Fruit fly (Drosophila melanogaster) whole organism, embryonic: ENCODE results near the gene CG33784.
A peak's percentile ranks its signal among the peaks of the same experiment; 100 is the strongest.

Source experiments
- Ada2b ChIP-seq: fragments of 200-800 bp; sonication (Bioruptor generic); IDR thresholded peaks from 2 replicates; pipeline ENCODE4 v1.3.6; 2022; ENCODE audit warnings: missing biosample characterization, missing genetic modification characterization
- BEAF-32 ChIP-seq: fragments of 200-800 bp; sonication (Bioruptor generic); optimal IDR thresholded peaks from 3 replicates; lab custom pipeline; 2017; ENCODE audit warnings: missing biosample characterization, missing genetic modification characterization, mild to moderate bottlenecking, moderate library complexity, missing genetic modification reagents
- CG10462 ChIP-seq: fragments of 200-800 bp; sonication (Bioruptor generic); optimal IDR thresholded peaks from 2 replicates; lab custom pipeline; 2016; ENCODE audit warnings: missing biosample characterization, missing genetic modification characterization
- CG11504 ChIP-seq: fragments of 200-800 bp; sonication (Bioruptor generic); optimal IDR thresholded peaks from 3 replicates; lab custom pipeline; 2019; ENCODE audit warnings: missing biosample characterization, mild to moderate bottlenecking, missing genetic modification characterization, moderate library complexity
- CG12659 ChIP-seq: fragments of 200-800 bp; sonication (Bioruptor generic); optimal IDR thresholded peaks from 3 replicates; lab custom pipeline; 2017; ENCODE audit warnings: mild to moderate bottlenecking, missing biosample characterization, missing genetic modification reagents, missing genetic modification characterization
- CG14667 ChIP-seq: fragments of 200-800 bp; sonication (Bioruptor generic); IDR thresholded peaks from 2 replicates; pipeline ENCODE4 v1.3.6; 2022; ENCODE audit warnings: missing biosample characterization, missing genetic modification characterization
- CG17328 ChIP-seq: fragments of 200-800 bp; sonication (Bioruptor generic); IDR thresholded peaks from 2 replicates; pipeline ENCODE4 v1.3.6; 2022; ENCODE audit warnings: missing biosample characterization, missing genetic modification characterization
- CG17912 ChIP-seq: fragments of 200-800 bp; sonication (Bioruptor generic); optimal IDR thresholded peaks from 2 replicates; lab custom pipeline; 2018; ENCODE audit warnings: missing biosample characterization, mild to moderate bottlenecking, missing genetic modification characterization
- CG2116 ChIP-seq: fragments of 200-800 bp; sonication (Bioruptor generic); optimal IDR thresholded peaks from 3 replicates; lab custom pipeline; 2018; ENCODE audit warnings: missing biosample characterization, mild to moderate bottlenecking, missing genetic modification characterization
- CG2712 ChIP-seq: fragments of 200-800 bp; optimal IDR thresholded peaks from 3 replicates; lab custom pipeline; 2019; ENCODE audit warnings: missing biosample characterization, mild to moderate bottlenecking, missing genetic modification characterization, moderate library complexity
- CG3281 ChIP-seq: fragments of 200-800 bp; sonication (Bioruptor generic); optimal IDR thresholded peaks from 3 replicates; lab custom pipeline; 2017; ENCODE audit warnings: missing biosample characterization, mild to moderate bottlenecking, missing genetic modification characterization
- CG6254 ChIP-seq: fragments of 200-800 bp; sonication (Bioruptor generic); optimal IDR thresholded peaks from 3 replicates; lab custom pipeline; 2017; ENCODE audit warnings: mild to moderate bottlenecking, missing biosample characterization, missing genetic modification reagents, missing genetic modification characterization
- CG6689 ChIP-seq: fragments of 200-800 bp; sonication (Bioruptor generic); IDR thresholded peaks from 2 replicates; pipeline ENCODE4 v1.3.6; 2022; ENCODE audit warnings: missing biosample characterization, missing genetic modification characterization
- CG6813 ChIP-seq: fragments of 200-800 bp; sonication (Bioruptor generic); optimal IDR thresholded peaks from 2 replicates; lab custom pipeline; 2017; ENCODE audit warnings: missing biosample characterization, missing genetic modification characterization, mild to moderate bottlenecking, moderate library complexity, missing genetic modification reagents
- CG7357 ChIP-seq: fragments of 200-800 bp; sonication (Bioruptor generic); IDR thresholded peaks from 3 replicates; pipeline ENCODE4 v1.3.6; 2022; ENCODE audit warnings: missing biosample characterization, missing genetic modification characterization
- CG7963 ChIP-seq: fragments of 200-800 bp; sonication (Bioruptor generic); IDR thresholded peaks from 3 replicates; pipeline ENCODE4 v1.3.6; 2022; ENCODE audit warnings: missing biosample characterization, missing genetic modification characterization; ENCODE audit not compliant: partially characterized antibody
- Dbx ChIP-seq: fragments of 200-800 bp; sonication (Bioruptor generic); IDR thresholded peaks from 3 replicates; pipeline ENCODE4 v1.3.6; 2022; ENCODE audit warnings: missing biosample characterization, missing genetic modification characterization
- Dek ChIP-seq: fragments of 200-800 bp; sonication (Bioruptor generic); optimal IDR thresholded peaks from 3 replicates; lab custom pipeline; 2019; ENCODE audit warnings: missing biosample characterization, mild to moderate bottlenecking, missing genetic modification characterization, moderate library complexity
- Dll ChIP-seq: fragments of 200-800 bp; sonication (Bioruptor generic); IDR thresholded peaks from 4 replicates; pipeline ENCODE4 v1.3.6; 2022; ENCODE audit warnings: missing biosample characterization, missing genetic modification characterization; ENCODE audit not compliant: partially characterized antibody
- Doc3 ChIP-seq: fragments of 200-800 bp; sonication (Bioruptor generic); IDR thresholded peaks from 3 replicates; pipeline ENCODE4 v1.3.6; 2022; ENCODE audit warnings: missing biosample characterization, missing genetic modification characterization; ENCODE audit not compliant: partially characterized antibody
- Dp ChIP-seq: fragments of 200-800 bp; sonication (Bioruptor generic); optimal IDR thresholded peaks from 2 replicates; lab custom pipeline; 2018; ENCODE audit warnings: missing biosample characterization, mild to moderate bottlenecking, missing genetic modification characterization, moderate library complexity
- Dref ChIP-seq: fragments of 200-800 bp; sonication (Bioruptor generic); IDR thresholded peaks from 2 replicates; pipeline ENCODE4 v1.3.6; 2022; ENCODE audit warnings: missing biosample characterization, missing genetic modification characterization
- E2f2 ChIP-seq: fragments of 200-800 bp; sonication (Bioruptor generic); IDR thresholded peaks from 2 replicates; pipeline ENCODE4 v1.3.6; 2022; ENCODE audit warnings: missing biosample characterization, missing genetic modification characterization
- Ets97D ChIP-seq: fragments of 200-800 bp; sonication (Bioruptor generic); optimal IDR thresholded peaks from 3 replicates; lab custom pipeline; 2016; ENCODE audit warnings: missing biosample characterization, missing genetic modification characterization
- HLH4C ChIP-seq: fragments of 200-800 bp; sonication (Bioruptor generic); IDR thresholded peaks from 3 replicates; pipeline ENCODE4 v1.3.6; 2022; ENCODE audit warnings: missing biosample characterization, missing genetic modification characterization; ENCODE audit not compliant: partially characterized antibody
- Hey ChIP-seq: fragments of 200-800 bp; sonication (Bioruptor generic); optimal IDR thresholded peaks from 3 replicates; lab custom pipeline; 2018; ENCODE audit warnings: missing biosample characterization, mild to moderate bottlenecking, missing genetic modification characterization
- HmgD ChIP-seq: fragments of 200-800 bp; sonication (Bioruptor generic); optimal IDR thresholded peaks from 3 replicates; lab custom pipeline; 2016; ENCODE audit warnings: missing biosample characterization, missing genetic modification characterization
- HmgZ ChIP-seq: fragments of 200-800 bp; sonication (Bioruptor generic); optimal IDR thresholded peaks from 2 replicates; lab custom pipeline; 2018; ENCODE audit warnings: missing biosample characterization, mild to moderate bottlenecking, missing genetic modification characterization
- Lhr ChIP-seq: fragments of 200-800 bp; sonication (Bioruptor generic); optimal IDR thresholded peaks from 3 replicates; lab custom pipeline; 2017; ENCODE audit warnings: mild to moderate bottlenecking, missing biosample characterization, missing genetic modification reagents, missing genetic modification characterization
- Med ChIP-seq: fragments of 200-800 bp; sonication (Bioruptor generic); peaks from one replicate; lab custom pipeline; 2016; ENCODE audit warnings: missing biosample characterization, missing genetic modification characterization, mild to moderate bottlenecking, inconsistent platforms, moderate library complexity
- Myb ChIP-seq: fragments of 200-800 bp; sonication (Bioruptor generic); optimal IDR thresholded peaks from 2 replicates; lab custom pipeline; 2016; ENCODE audit warnings: missing biosample characterization, missing genetic modification characterization
- NFAT ChIP-seq: fragments of 200-800 bp; sonication (Bioruptor generic); IDR thresholded peaks from 2 replicates; pipeline ENCODE4 v1.3.6; 2022; ENCODE audit warnings: missing biosample characterization, missing genetic modification characterization
- Scr ChIP-seq: fragments of 200-800 bp; sonication (Bioruptor generic); IDR thresholded peaks from 2 replicates; pipeline ENCODE4 v1.3.6; 2022; ENCODE audit warnings: missing biosample characterization, missing genetic modification characterization; ENCODE audit not compliant: partially characterized antibody
- Sox100B ChIP-seq: fragments of 200-800 bp; sonication (Bioruptor generic); optimal IDR thresholded peaks from 3 replicates; lab custom pipeline; 2018; ENCODE audit warnings: missing biosample characterization, mild to moderate bottlenecking, missing genetic modification characterization
- Sry-δ ChIP-seq: fragments of 200-800 bp; sonication (Bioruptor generic); optimal IDR thresholded peaks from 2 replicates; lab custom pipeline; 2016; ENCODE audit warnings: missing biosample characterization, missing genetic modification characterization
- ac ChIP-seq: fragments of 200-800 bp; sonication (Bioruptor generic); optimal IDR thresholded peaks from 3 replicates; lab custom pipeline; 2017; ENCODE audit warnings: missing biosample characterization, mild to moderate bottlenecking, missing genetic modification characterization
- amos ChIP-seq: fragments of 200-800 bp; sonication (Bioruptor generic); IDR thresholded peaks from 2 replicates; pipeline ENCODE4 v1.3.6; 2022; ENCODE audit warnings: missing biosample characterization, missing genetic modification characterization; ENCODE audit not compliant: partially characterized antibody
- az2 ChIP-seq: fragments of 200-800 bp; sonication (Bioruptor generic); optimal IDR thresholded peaks from 3 replicates; lab custom pipeline; 2016; ENCODE audit warnings: missing biosample characterization, missing genetic modification characterization
- caup ChIP-seq: fragments of 200-800 bp; sonication (Bioruptor generic); optimal IDR thresholded peaks from 3 replicates; lab custom pipeline; 2017; ENCODE audit warnings: missing biosample characterization, mild to moderate bottlenecking, missing genetic modification characterization, moderate library complexity; ENCODE audit not compliant: severe bottlenecking
- dmrt99B ChIP-seq: fragments of 200-800 bp; sonication (Bioruptor generic); optimal IDR thresholded peaks from 2 replicates; lab custom pipeline; 2018; ENCODE audit warnings: missing biosample characterization, mild to moderate bottlenecking, missing genetic modification characterization, moderate library complexity
- grn ChIP-seq: fragments of 200-800 bp; sonication (Bioruptor generic); optimal IDR thresholded peaks from 3 replicates; lab custom pipeline; 2017; ENCODE audit warnings: missing biosample characterization, missing genetic modification characterization
- nerfin-2 ChIP-seq: fragments of 200-800 bp; sonication (Bioruptor generic); IDR thresholded peaks from 2 replicates; pipeline ENCODE4 v1.3.6; 2022; ENCODE audit warnings: missing biosample characterization, missing genetic modification characterization; ENCODE audit not compliant: partially characterized antibody
- nmo ChIP-seq: fragments of 200-800 bp; sonication (Bioruptor generic); optimal IDR thresholded peaks from 2 replicates; lab custom pipeline; 2018; ENCODE audit warnings: missing biosample characterization, mild to moderate bottlenecking, missing genetic modification characterization, moderate library complexity
- phol ChIP-seq: fragments of 200-800 bp; sonication (Bioruptor generic); optimal IDR thresholded peaks from 3 replicates; lab custom pipeline; 2018; ENCODE audit warnings: missing biosample characterization, mild to moderate bottlenecking, missing genetic modification characterization, moderate library complexity
- ranshi ChIP-seq: fragments of 200-800 bp; sonication (Bioruptor generic); IDR thresholded peaks from 2 replicates; pipeline ENCODE4 v1.3.6; 2022; ENCODE audit warnings: missing biosample characterization, missing genetic modification characterization
- ro ChIP-seq: fragments of 200-800 bp; sonication (Bioruptor generic); IDR thresholded peaks from 2 replicates; pipeline ENCODE4 v1.3.6; 2022; ENCODE audit warnings: missing biosample characterization, missing genetic modification characterization
- stc ChIP-seq: fragments of 200-800 bp; sonication (Bioruptor generic); IDR thresholded peaks from 2 replicates; pipeline ENCODE4 v1.3.6; 2022; ENCODE audit warnings: missing biosample characterization, missing genetic modification characterization
- zfh1 ChIP-seq: fragments of 200-800 bp; sonication (Bioruptor generic); IDR thresholded peaks from 3 replicates; pipeline ENCODE4 v1.3.6; 2022; ENCODE audit warnings: missing biosample characterization, missing genetic modification characterization

The CG33784 gene

DNA sequence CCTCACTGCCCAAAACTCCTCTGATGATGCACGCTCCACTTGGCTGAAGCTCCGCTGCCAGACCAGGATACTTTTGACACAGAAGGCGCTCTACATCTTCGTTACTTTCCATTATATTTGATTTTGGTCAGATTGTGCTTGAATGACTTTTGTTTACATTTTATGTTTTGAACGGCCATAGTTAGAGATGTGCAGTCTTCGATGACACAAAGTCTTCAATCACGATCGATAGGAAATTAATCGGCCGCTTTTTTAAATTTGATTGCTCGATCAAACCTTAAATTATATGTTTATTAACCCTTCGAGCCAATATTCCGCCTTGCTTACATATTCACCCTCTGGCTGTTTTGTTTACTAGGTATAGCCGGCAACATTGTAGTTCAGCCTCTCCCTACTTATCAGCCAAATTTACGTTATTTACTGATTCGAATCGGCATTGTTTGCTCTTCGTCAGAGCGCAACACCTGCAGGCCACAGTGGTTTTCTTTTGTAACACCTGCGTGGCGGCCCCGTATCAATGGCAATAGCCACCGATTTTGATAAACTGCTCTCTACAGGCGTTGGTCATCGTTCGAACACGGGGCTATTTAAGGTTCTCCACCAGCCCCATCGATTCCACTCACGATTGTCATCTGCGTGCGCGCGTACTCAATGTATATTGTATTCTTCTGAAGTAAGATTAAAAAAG lies 14.9 kb upstream of the CG33784 start, which contains the start of the genes Fancl and Npc2e (continued):
- peak; percentile 80 for TF ChIP-seq phol (tag; lab: Kevin White, UChicago)
- TF ChIP-seq Doc3 (GFP tag; lab: Robert Waterston, UW) = 0 out of 3 replicates have a peak, but pooled peaks have one; percentile 42
- TF ChIP-seq Dll (GFP tag; lab: Robert Waterston, UW) = peak; percentile 67; the same call in 3 of the 4 replicates
- no peak for TF ChIP-seq Sox100B (GFP tag; lab: Kevin White, UChicago)
- no peak for TF ChIP-seq zfh1 (GFP tag; lab: Robert Waterston, UW)
- TF ChIP-seq Dref (GFP tag; lab: Robert Waterston, UW) = peak; percentile 69
- no peak for TF ChIP-seq CG6813 (GFP tag; lab: Kevin White, UChicago)
- peak; percentile 37 for TF ChIP-seq grn (GFP tag; lab: Kevin White, UChicago)
- no peak for TF ChIP-seq HmgZ (tag; lab: Kevin White, UChicago)
- TF ChIP-seq Dbx (GFP tag; lab: Robert Waterston, UW) = 0 out of 3 replicates have a peak, but pooled peaks have one; percentile 16
- TF ChIP-seq Sry-δ = peak; percentile 79
- TF ChIP-seq Myb = peak; percentile 29
- no peak for TF ChIP-seq CG6689 (GFP tag; lab: Robert Waterston, UW)
- no peak for TF ChIP-seq Dek (tag; lab: Kevin White, UChicago)
- TF ChIP-seq BEAF-32 (GFP tag; lab: Kevin White, UChicago) = peak; percentile 45
- no peak for TF ChIP-seq CG6254 (GFP tag; lab: Kevin White, UChicago)
- TF ChIP-seq Med (GFP tag; lab: Kevin White, UChicago) = peak; percentile 2
- TF ChIP-seq ranshi (GFP tag; lab: Robert Waterston, UW) = 0 out of 2 replicates have a peak, but pooled peaks have one; percentile 20
- no peak for TF ChIP-seq CG17912 (GFP tag; lab: Kevin White, UChicago)
- TF ChIP-seq amos (GFP tag; lab: Robert Waterston, UW) = 0 out of 2 replicates have a peak, but pooled peaks have one; percentile 24
- TF ChIP-seq nerfin-2 (GFP tag; lab: Robert Waterston, UW) = peak; percentile 46; the same call in 1 of the 2 replicates
- peak; percentile 1 for TF ChIP-seq HmgD
- peak; percentile 35 for TF ChIP-seq CG2116 (GFP tag; lab: Kevin White, UChicago)
- no peak for TF ChIP-seq ac (GFP tag; lab: Kevin White, UChicago)
- peak; percentile 84 for TF ChIP-seq Dp
- TF ChIP-seq caup (GFP tag; lab: Kevin White, UChicago) = no peak
- no peak for TF ChIP-seq CG7963 (GFP tag; lab: Robert Waterston, UW)
- TF ChIP-seq E2f2 = peak; percentile 92
- TF ChIP-seq Hey (tag; lab: Kevin White, UChicago) = peak; percentile 54
- TF ChIP-seq Scr (GFP tag; lab: Robert Waterston, UW) = peak; percentile 46; the same call in 1 of the 2 replicates
- TF ChIP-seq Lhr = peak; percentile 6
- 0 out of 3 replicates have a peak, but pooled peaks have one; percentile 47 for TF ChIP-seq HLH4C

DNA sequence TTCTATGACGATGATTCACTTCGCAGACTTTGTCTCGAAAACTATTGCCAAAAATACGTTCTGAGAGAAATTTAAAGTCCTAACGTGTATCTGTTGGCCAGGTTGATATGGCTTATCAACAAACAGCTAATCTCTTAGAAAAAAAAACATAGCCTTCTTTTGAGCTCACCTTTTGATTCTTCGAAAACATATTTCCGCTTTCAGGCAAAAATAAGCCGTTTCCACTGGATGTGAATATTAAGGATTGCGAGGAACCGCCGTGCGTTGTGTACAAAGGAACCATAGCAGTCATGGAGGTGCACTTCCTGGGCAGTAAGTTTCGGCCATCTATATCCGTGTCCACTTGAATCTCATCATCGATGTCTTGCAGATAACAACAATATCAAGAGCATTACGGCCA lies 14.1 kb upstream of the CG33784 start:
- no peak for TF ChIP-seq CG10462
- TF ChIP-seq Sox100B (GFP tag; lab: Kevin White, UChicago) = peak; percentile 9
- no peak for TF ChIP-seq CG17328 (GFP tag; lab: Robert Waterston, UW)
- no peak for TF ChIP-seq CG14667
- TF ChIP-seq az2 (GFP tag; lab: Kevin White, UChicago) = no peak
- TF ChIP-seq CG11504 (tag; lab: Kevin White, UChicago) = peak; percentile 33
- TF ChIP-seq CG12659 (GFP tag; lab: Kevin White, UChicago) = no peak
- TF ChIP-seq ro = no peak
- TF ChIP-seq Ada2b = no peak
- peak; percentile 43 for TF ChIP-seq CG3281 (GFP tag; lab: Kevin White, UChicago)
- TF ChIP-seq nmo = no peak
- TF ChIP-seq CG7357 = peak; percentile 51; the same call in 2 of the 3 replicates
- peak; percentile 84 for TF ChIP-seq Ets97D (GFP tag; lab: Kevin White, UChicago)
- no peak for TF ChIP-seq CG2712 (tag; lab: Kevin White, UChicago)
- TF ChIP-seq dmrt99B (tag; lab: Kevin White, UChicago) = no peak
- TF ChIP-seq stc (GFP tag; lab: Robert Waterston, UW) = peak; percentile 49; the same call in 1 of the 2 replicates
- TF ChIP-seq NFAT (GFP tag; lab: Robert Waterston, UW) = no peak
